Fruit fly (Drosophila melanogaster) whole organism, embryonic: ENCODE measurements around the gene CG42784.

Source experiments
- Antp ChIP-seq: fragments of 200-800 bp; sonication (Bioruptor generic); optimal IDR thresholded peaks from 3 replicates; lab custom pipeline; 2016; ENCODE audit warnings: missing biosample characterization, missing genetic modification characterization
- Bgb ChIP-seq: fragments of 200-800 bp; sonication (Bioruptor generic); IDR thresholded peaks from 2 replicates; pipeline ENCODE4 v1.3.6; 2022; ENCODE audit warnings: missing biosample characterization, missing genetic modification characterization; ENCODE audit not compliant: partially characterized antibody
- Bteb2 ChIP-seq: fragments of 200-800 bp; sonication (Bioruptor generic); optimal IDR thresholded peaks from 2 replicates; lab custom pipeline; 2016; ENCODE audit warnings: missing biosample characterization, missing genetic modification characterization
- CG10274 ChIP-seq: fragments of 200-800 bp; sonication (Bioruptor generic); optimal IDR thresholded peaks from 3 replicates; lab custom pipeline; 2017; ENCODE audit warnings: missing biosample characterization, mild to moderate bottlenecking, missing genetic modification characterization
- CG11398 ChIP-seq: fragments of 200-800 bp; sonication (Bioruptor generic); optimal IDR thresholded peaks from 2 replicates; lab custom pipeline; 2016; ENCODE audit warnings: missing biosample characterization, missing genetic modification characterization
- CG12155 ChIP-seq: fragments of 200-800 bp; sonication (Bioruptor generic); optimal IDR thresholded peaks from 3 replicates; lab custom pipeline; 2016; ENCODE audit warnings: missing biosample characterization, missing genetic modification characterization
- CG13123 ChIP-seq: fragments of 200-800 bp; sonication (Bioruptor generic); optimal IDR thresholded peaks from 2 replicates; lab custom pipeline; 2016; ENCODE audit warnings: missing biosample characterization, missing genetic modification characterization
- CG13287 ChIP-seq: fragments of 200-800 bp; sonication (Bioruptor generic); IDR thresholded peaks from 2 replicates; pipeline ENCODE4 v1.3.6; 2022; ENCODE audit warnings: missing biosample characterization, missing genetic modification characterization; ENCODE audit not compliant: partially characterized antibody
- CG1529 ChIP-seq: fragments of 200-800 bp; sonication (Bioruptor generic); optimal IDR thresholded peaks from 3 replicates; lab custom pipeline; 2018; ENCODE audit warnings: missing biosample characterization, missing genetic modification characterization
- CG17912 ChIP-seq: fragments of 200-800 bp; sonication (Bioruptor generic); optimal IDR thresholded peaks from 2 replicates; lab custom pipeline; 2018; ENCODE audit warnings: missing biosample characterization, mild to moderate bottlenecking, missing genetic modification characterization
- CG18262 ChIP-seq: fragments of 200-800 bp; optimal IDR thresholded peaks from 3 replicates; lab custom pipeline; 2019; ENCODE audit warnings: missing biosample characterization, mild to moderate bottlenecking, missing genetic modification characterization, moderate library complexity
- CG2120 ChIP-seq: fragments of 200-800 bp; sonication (Bioruptor generic); optimal IDR thresholded peaks from 3 replicates; lab custom pipeline; 2016; ENCODE audit warnings: missing biosample characterization, missing genetic modification characterization
- CG30020 ChIP-seq: fragments of 200-800 bp; optimal IDR thresholded peaks from 2 replicates; lab custom pipeline; 2019; ENCODE audit warnings: missing biosample characterization, mild to moderate bottlenecking, missing genetic modification characterization, moderate library complexity
- CG32532 ChIP-seq: fragments of 200-800 bp; sonication (Bioruptor generic); IDR thresholded peaks from 2 replicates; pipeline ENCODE4 v1.3.6; 2022; ENCODE audit warnings: missing biosample characterization, missing genetic modification characterization
- CG33213 ChIP-seq: fragments of 200-800 bp; sonication (Bioruptor generic); optimal IDR thresholded peaks from 3 replicates; lab custom pipeline; 2016; ENCODE audit warnings: missing biosample characterization, missing genetic modification characterization
- CG42726 ChIP-seq: fragments of 200-800 bp; sonication (Bioruptor generic); IDR thresholded peaks from 2 replicates; pipeline ENCODE4 v1.3.6; 2022; ENCODE audit warnings: missing biosample characterization, missing genetic modification characterization; ENCODE audit not compliant: partially characterized antibody
- CG5245 ChIP-seq: fragments of 200-800 bp; sonication (Bioruptor generic); optimal IDR thresholded peaks from 3 replicates; lab custom pipeline; 2016; ENCODE audit warnings: missing biosample characterization, missing genetic modification characterization
- CG7357 ChIP-seq: fragments of 200-800 bp; sonication (Bioruptor generic); IDR thresholded peaks from 3 replicates; pipeline ENCODE4 v1.3.6; 2022; ENCODE audit warnings: missing biosample characterization, missing genetic modification characterization
- CG8089 ChIP-seq: fragments of 200-800 bp; sonication (Bioruptor generic); optimal IDR thresholded peaks from 3 replicates; lab custom pipeline; 2016; ENCODE audit warnings: missing biosample characterization, missing genetic modification characterization
- Dp ChIP-seq: fragments of 200-800 bp; sonication (Bioruptor generic); optimal IDR thresholded peaks from 2 replicates; lab custom pipeline; 2018; ENCODE audit warnings: missing biosample characterization, mild to moderate bottlenecking, missing genetic modification characterization, moderate library complexity
- HLH4C ChIP-seq: fragments of 200-800 bp; sonication (Bioruptor generic); IDR thresholded peaks from 3 replicates; pipeline ENCODE4 v1.3.6; 2022; ENCODE audit warnings: missing biosample characterization, missing genetic modification characterization; ENCODE audit not compliant: partially characterized antibody
- Hand ChIP-seq: fragments of 200-800 bp; sonication (Bioruptor generic); optimal IDR thresholded peaks from 2 replicates; lab custom pipeline; 2017; ENCODE audit warnings: mild to moderate bottlenecking, missing biosample characterization, missing genetic modification reagents, missing genetic modification characterization
- Lhr ChIP-seq: fragments of 200-800 bp; sonication (Bioruptor generic); optimal IDR thresholded peaks from 3 replicates; lab custom pipeline; 2017; ENCODE audit warnings: mild to moderate bottlenecking, missing biosample characterization, missing genetic modification reagents, missing genetic modification characterization
- Lim3 ChIP-seq: fragments of 200-800 bp; sonication (Bioruptor generic); IDR thresholded peaks from 2 replicates; pipeline ENCODE4 v1.3.6; 2022; ENCODE audit warnings: missing biosample characterization, missing genetic modification characterization
- MTF-1 ChIP-seq: fragments of 200-800 bp; sonication (Bioruptor generic); optimal IDR thresholded peaks from 2 replicates; lab custom pipeline; 2018; ENCODE audit warnings: missing biosample characterization, mild to moderate bottlenecking, missing genetic modification characterization, borderline replicate concordance
- Myb ChIP-seq: fragments of 200-800 bp; sonication (Bioruptor generic); optimal IDR thresholded peaks from 2 replicates; lab custom pipeline; 2016; ENCODE audit warnings: missing biosample characterization, missing genetic modification characterization
- Oli ChIP-seq: fragments of 200-800 bp; sonication (Bioruptor generic); optimal IDR thresholded peaks from 2 replicates; lab custom pipeline; 2018; ENCODE audit warnings: missing biosample characterization, mild to moderate bottlenecking, missing genetic modification characterization, moderate library complexity
- Ptx1 ChIP-seq: fragments of 200-800 bp; sonication (Bioruptor generic); IDR thresholded peaks from 2 replicates; pipeline ENCODE4 v1.3.6; 2022; ENCODE audit warnings: missing biosample characterization, missing genetic modification characterization
- Xrp1 ChIP-seq: fragments of 200-800 bp; sonication (Bioruptor generic); IDR thresholded peaks from 2 replicates; pipeline ENCODE4 v1.3.6; 2022; ENCODE audit warnings: missing biosample characterization, missing genetic modification characterization
- ap ChIP-seq: fragments of 200-800 bp; sonication (Bioruptor generic); IDR thresholded peaks from 2 replicates; pipeline ENCODE4 v1.3.6; 2022; ENCODE audit warnings: missing biosample characterization, missing genetic modification characterization
- bbx ChIP-seq: fragments of 200-800 bp; sonication (Bioruptor generic); IDR thresholded peaks from 2 replicates; pipeline ENCODE4 v1.3.6; 2022; ENCODE audit warnings: missing biosample characterization, missing genetic modification characterization; ENCODE audit not compliant: partially characterized antibody
- cas ChIP-seq: fragments of 200-800 bp; sonication (Bioruptor generic); IDR thresholded peaks from 2 replicates; pipeline ENCODE4 v1.3.6; 2022; ENCODE audit warnings: missing biosample characterization, missing genetic modification characterization
- dmrt11E ChIP-seq: fragments of 200-800 bp; sonication (Bioruptor generic); optimal IDR thresholded peaks from 3 replicates; lab custom pipeline; 2018; ENCODE audit warnings: missing biosample characterization, mild to moderate bottlenecking, missing genetic modification characterization, moderate library complexity
- dpn ChIP-seq, 2 experiments: fragments of 200-800 bp; sonication (Bioruptor generic); optimal IDR thresholded peaks; 3 replicates each; lab custom pipeline; 2016; ENCODE audit warnings: missing biosample characterization in 2 of 2, missing genetic modification characterization in 2 of 2
- eyg ChIP-seq: fragments of 200-800 bp; sonication (Bioruptor generic); optimal IDR thresholded peaks from 3 replicates; lab custom pipeline; 2016; ENCODE audit warnings: missing biosample characterization, missing genetic modification characterization
- gce ChIP-seq: fragments of 200-800 bp; sonication (Bioruptor generic); IDR thresholded peaks from 3 replicates; pipeline ENCODE4 v1.3.6; 2022; ENCODE audit warnings: missing biosample characterization, missing genetic modification characterization
- gcm2 ChIP-seq: fragments of 200-800 bp; sonication (Bioruptor generic); optimal IDR thresholded peaks from 2 replicates; lab custom pipeline; 2016; ENCODE audit warnings: missing biosample characterization, missing genetic modification characterization
- gfzf ChIP-seq: fragments of 200-800 bp; sonication (Bioruptor generic); optimal IDR thresholded peaks from 2 replicates; lab custom pipeline; 2016; ENCODE audit warnings: missing biosample characterization, mild to moderate bottlenecking, missing genetic modification characterization, moderate library complexity
- ken ChIP-seq: fragments of 200-800 bp; sonication (Bioruptor generic); IDR thresholded peaks from 3 replicates; pipeline ENCODE4 v1.3.6; 2022; ENCODE audit warnings: missing biosample characterization, missing genetic modification characterization
- klu ChIP-seq: fragments of 200-800 bp; sonication (Bioruptor generic); IDR thresholded peaks from 2 replicates; pipeline ENCODE4 v1.3.6; 2022; ENCODE audit warnings: missing biosample characterization, missing genetic modification characterization
- row ChIP-seq: fragments of 200-800 bp; sonication (Bioruptor generic); IDR thresholded peaks from 3 replicates; pipeline ENCODE4 v1.3.6; 2022; ENCODE audit warnings: missing biosample characterization, missing genetic modification characterization
- schlank ChIP-seq: fragments of 200-800 bp; sonication (Bioruptor generic); optimal IDR thresholded peaks from 2 replicates; lab custom pipeline; 2018; ENCODE audit warnings: missing biosample characterization, mild to moderate bottlenecking, missing genetic modification characterization
- scrt ChIP-seq: fragments of 200-800 bp; sonication (Bioruptor generic); optimal IDR thresholded peaks from 2 replicates; lab custom pipeline; 2018; ENCODE audit warnings: missing biosample characterization, mild to moderate bottlenecking, missing genetic modification characterization, moderate library complexity
- ssp ChIP-seq: fragments of 200-800 bp; sonication (Bioruptor generic); IDR thresholded peaks from 2 replicates; pipeline ENCODE4 v1.3.6; 2022; ENCODE audit warnings: missing biosample characterization, missing genetic modification characterization
- sug ChIP-seq: fragments of 200-800 bp; optimal IDR thresholded peaks from 2 replicates; lab custom pipeline; 2019; ENCODE audit warnings: missing biosample characterization, mild to moderate bottlenecking, missing genetic modification characterization, moderate library complexity
- twi ChIP-seq: fragments of 200-800 bp; optimal IDR thresholded peaks from 2 replicates; lab custom pipeline; 2019; ENCODE audit warnings: missing biosample characterization, mild to moderate bottlenecking, missing genetic modification characterization, moderate library complexity
- vvl ChIP-seq: fragments of 200-800 bp; sonication (Bioruptor generic); IDR thresholded peaks from 2 replicates; pipeline ENCODE4 v1.3.6; 2022; ENCODE audit warnings: missing biosample characterization, missing genetic modification characterization
- wek ChIP-seq: fragments of 200-800 bp; sonication (Bioruptor generic); optimal IDR thresholded peaks from 3 replicates; lab custom pipeline; 2018; ENCODE audit warnings: missing biosample characterization, mild to moderate bottlenecking, missing genetic modification characterization, moderate library complexity
- wor ChIP-seq: fragments of 200-800 bp; sonication (Bioruptor generic); IDR thresholded peaks from 2 replicates; pipeline ENCODE4 v1.3.6; 2022; ENCODE audit warnings: missing biosample characterization, missing genetic modification characterization
- zfh2 ChIP-seq: fragments of 200-800 bp; sonication (Bioruptor generic); optimal IDR thresholded peaks from 2 replicates; lab custom pipeline; 2016; ENCODE audit warnings: missing biosample characterization, missing genetic modification characterization

The CG42784 gene

dm6 chr2L:13394903-13395302 lies 20.3 kb upstream of the CG42784 start, which contains the start of gene RpL24 (continued):
- TF ChIP-seq CG30020 (tag; lab: Kevin White, UChicago), result peak; percentile 57
- TF ChIP-seq MTF-1 (GFP tag; lab: Kevin White, UChicago), result peak; percentile 97
- peak; percentile 92 for TF ChIP-seq CG8089
- TF ChIP-seq CG18262 (tag; lab: Kevin White, UChicago), result peak; percentile 82
- TF ChIP-seq dmrt11E (tag; lab: Kevin White, UChicago), result peak; percentile 84
- peak; percentile 54 for TF ChIP-seq Myb (GFP tag; lab: Kevin White, UChicago)
- TF ChIP-seq HLH4C, result no peak
- peak; percentile 69 for TF ChIP-seq zfh2 (GFP tag; lab: Kevin White, UChicago)
- peak; percentile 97 for TF ChIP-seq CG17912 (GFP tag; lab: Kevin White, UChicago)
- peak; percentile 93 for TF ChIP-seq CG11398 (GFP tag; lab: Kevin White, UChicago)
- peak; percentile 54 for TF ChIP-seq Dp (GFP tag; lab: Kevin White, UChicago)
- TF ChIP-seq CG10274 (GFP tag; lab: Kevin White, UChicago), result peak; percentile 87
- peak; percentile 88 for TF ChIP-seq Hand (GFP tag; lab: Kevin White, UChicago)
- TF ChIP-seq ssp (GFP tag; lab: Robert Waterston, UW), result peak; percentile 31; the same call in 1 of the 2 replicates
- TF ChIP-seq ken (GFP tag; lab: Robert Waterston, UW), result peak; percentile 90
- TF ChIP-seq CG33213, result peak; percentile 97
- peak; percentile 83 for TF ChIP-seq CG13123
- TF ChIP-seq CG7357 (GFP tag; lab: Robert Waterston, UW), result peak; percentile 37; the same call in 1 of the 3 replicates
- TF ChIP-seq Bteb2 (GFP tag; lab: Kevin White, UChicago), result peak; percentile 86
- peak; percentile 96 for TF ChIP-seq gce (GFP tag; lab: Robert Waterston, UW)
- peak; percentile 22; the same call in 1 of the 2 replicates for TF ChIP-seq klu (GFP tag; lab: Robert Waterston, UW)
- TF ChIP-seq scrt (GFP tag; lab: Kevin White, UChicago), result peak; percentile 93
- TF ChIP-seq CG1529 (GFP tag; lab: Kevin White, UChicago), result peak; percentile 83
- TF ChIP-seq Lhr (GFP tag; lab: Kevin White, UChicago), result peak; percentile 89
- peak; percentile 71 for TF ChIP-seq CG12155 (GFP tag; lab: Kevin White, UChicago)
- peak; percentile 29; the same call in 1 of the 2 replicates for TF ChIP-seq Bgb (GFP tag; lab: Robert Waterston, UW)
- TF ChIP-seq dpn (GFP tag; optimal IDR thresholded peaks at IDR 0.05; lab: Kevin White, UChicago), result peak; percentile 80 to 92
- peak; percentile 80 for TF ChIP-seq ap
- TF ChIP-seq vvl (GFP tag; lab: Robert Waterston, UW), result peak; percentile 96
- TF ChIP-seq gfzf (GFP tag; lab: Kevin White, UChicago), result peak; percentile 88
- TF ChIP-seq cas (GFP tag; lab: Robert Waterston, UW), result peak; percentile 65
- TF ChIP-seq sug, result peak; percentile 87
- peak; percentile 94 for TF ChIP-seq CG32532 (GFP tag; lab: Robert Waterston, UW)
- peak; percentile 22 for TF ChIP-seq Xrp1 (GFP tag; lab: Robert Waterston, UW)
- TF ChIP-seq eyg (GFP tag; lab: Kevin White, UChicago), result peak; percentile 88
- peak; percentile 78 for TF ChIP-seq Ptx1
- peak; percentile 18; the same call in 1 of the 2 replicates for TF ChIP-seq wor (GFP tag; lab: Robert Waterston, UW)
- peak; percentile 80 for TF ChIP-seq CG5245 (GFP tag; lab: Kevin White, UChicago)
- TF ChIP-seq bbx (GFP tag; lab: Robert Waterston, UW), result peak; percentile 29; the same call in 1 of the 2 replicates
- TF ChIP-seq twi (tag; lab: Kevin White, UChicago), result peak; percentile 73
- peak; percentile 45; the same call in 1 of the 2 replicates for TF ChIP-seq CG42726 (GFP tag; lab: Robert Waterston, UW)
- peak; percentile 68 for TF ChIP-seq row
- TF ChIP-seq Lim3 (GFP tag; lab: Robert Waterston, UW), result no peak
- peak; percentile 71 for TF ChIP-seq Oli (tag; lab: Kevin White, UChicago)
- TF ChIP-seq gcm2 (GFP tag; lab: Kevin White, UChicago), result peak; percentile 90
- peak; percentile 94 for TF ChIP-seq schlank (tag; lab: Kevin White, UChicago)
- peak; percentile 26; the same call in 1 of the 2 replicates for TF ChIP-seq CG13287 (GFP tag; lab: Robert Waterston, UW)
- TF ChIP-seq wek (GFP tag; lab: Kevin White, UChicago), result peak; percentile 98
- peak; percentile 70 for TF ChIP-seq Antp (GFP tag; lab: Kevin White, UChicago)
- peak; percentile 73 for TF ChIP-seq CG2120
